Fruit fly (Drosophila melanogaster) whole organism, embryonic: ENCODE measurements around the gene CG13390.
A peak's percentile ranks its signal among the peaks of the same experiment; 100 is the strongest.

Experiments
- Asciz ChIP-seq: fragments of 200-800 bp; sonication (Bioruptor generic); optimal IDR thresholded peaks from 2 replicates; lab custom pipeline; 2017; ENCODE audit warnings: missing biosample characterization, mild to moderate bottlenecking, missing genetic modification characterization, missing genetic modification reagents
- Atf-2 ChIP-seq: fragments of 200-800 bp; sonication (Bioruptor generic); optimal IDR thresholded peaks from 2 replicates; lab custom pipeline; 2016; ENCODE audit warnings: missing biosample characterization, missing genetic modification characterization
- Atf3 ChIP-seq: fragments of 200-800 bp; sonication (Bioruptor generic); optimal IDR thresholded peaks from 3 replicates; lab custom pipeline; 2016; ENCODE audit warnings: missing biosample characterization, missing genetic modification characterization
- Atf6 ChIP-seq: fragments of 200-800 bp; sonication (Bioruptor generic); IDR thresholded peaks from 2 replicates; pipeline ENCODE4 v1.3.6; 2022; ENCODE audit warnings: missing biosample characterization, missing genetic modification characterization
- BtbVII ChIP-seq: fragments of 200-800 bp; sonication (Bioruptor generic); optimal IDR thresholded peaks from 3 replicates; lab custom pipeline; 2017; ENCODE audit warnings: missing biosample characterization, mild to moderate bottlenecking, missing genetic modification characterization
- C15 ChIP-seq: fragments of 200-800 bp; sonication (Bioruptor generic); IDR thresholded peaks from 3 replicates; pipeline ENCODE4 v1.3.6; 2022; ENCODE audit warnings: missing biosample characterization, missing genetic modification characterization
- CG10462 ChIP-seq: fragments of 200-800 bp; sonication (Bioruptor generic); optimal IDR thresholded peaks from 2 replicates; lab custom pipeline; 2016; ENCODE audit warnings: missing biosample characterization, missing genetic modification characterization
- CG11247 ChIP-seq: fragments of 200-800 bp; sonication (Bioruptor generic); IDR thresholded peaks from 2 replicates; pipeline ENCODE4 v1.3.6; 2022; ENCODE audit warnings: missing biosample characterization, missing genetic modification characterization
- CG11456 ChIP-seq: fragments of 200-800 bp; sonication (Bioruptor generic); IDR thresholded peaks from 3 replicates; pipeline ENCODE4 v1.3.6; 2022; ENCODE audit warnings: missing biosample characterization, missing genetic modification characterization
- CG12391 ChIP-seq: fragments of 200-800 bp; sonication (Bioruptor generic); optimal IDR thresholded peaks from 3 replicates; lab custom pipeline; 2018; ENCODE audit warnings: missing biosample characterization, mild to moderate bottlenecking, missing genetic modification characterization, moderate library complexity
- CG13287 ChIP-seq: fragments of 200-800 bp; sonication (Bioruptor generic); IDR thresholded peaks from 2 replicates; pipeline ENCODE4 v1.3.6; 2022; ENCODE audit warnings: missing biosample characterization, missing genetic modification characterization; ENCODE audit not compliant: partially characterized antibody
- CG13424 ChIP-seq: fragments of 200-800 bp; sonication (Bioruptor generic); optimal IDR thresholded peaks from 2 replicates; lab custom pipeline; 2019; ENCODE audit warnings: missing biosample characterization, mild to moderate bottlenecking, missing genetic modification characterization, moderate library complexity
- CG1529 ChIP-seq: fragments of 200-800 bp; sonication (Bioruptor generic); optimal IDR thresholded peaks from 3 replicates; lab custom pipeline; 2018; ENCODE audit warnings: missing biosample characterization, missing genetic modification characterization
- CG15479 ChIP-seq: fragments of 200-800 bp; sonication (Bioruptor generic); optimal IDR thresholded peaks from 3 replicates; lab custom pipeline; 2019; ENCODE audit warnings: missing biosample characterization, mild to moderate bottlenecking, missing genetic modification characterization, moderate library complexity
- CG17612 ChIP-seq: fragments of 200-800 bp; sonication (Bioruptor generic); IDR thresholded peaks from 2 replicates; pipeline ENCODE4 v1.3.6; 2022; ENCODE audit warnings: missing biosample characterization, missing genetic modification characterization
- CG18599 ChIP-seq: fragments of 200-800 bp; sonication (Bioruptor generic); optimal IDR thresholded peaks from 3 replicates; lab custom pipeline; 2017; ENCODE audit warnings: missing biosample characterization, missing genetic modification characterization, mild to moderate bottlenecking, moderate library complexity, missing genetic modification reagents
- CG33557 ChIP-seq: fragments of 200-800 bp; sonication (Bioruptor generic); optimal IDR thresholded peaks from 2 replicates; lab custom pipeline; 2019; ENCODE audit warnings: missing biosample characterization, mild to moderate bottlenecking, missing genetic modification characterization, moderate library complexity
- CG6654 ChIP-seq: fragments of 200-800 bp; sonication (Bioruptor generic); optimal IDR thresholded peaks from 2 replicates; lab custom pipeline; 2017; ENCODE audit warnings: missing biosample characterization, mild to moderate bottlenecking, missing genetic modification characterization
- CG7271 ChIP-seq: fragments of 200-800 bp; sonication (Bioruptor generic); optimal IDR thresholded peaks from 2 replicates; lab custom pipeline; 2018; ENCODE audit warnings: missing biosample characterization, mild to moderate bottlenecking, missing genetic modification characterization, moderate library complexity
- CG7839 ChIP-seq: fragments of 200-800 bp; sonication (Bioruptor generic); optimal IDR thresholded peaks from 3 replicates; lab custom pipeline; 2018; ENCODE audit warnings: missing biosample characterization, mild to moderate bottlenecking, missing genetic modification characterization, moderate library complexity
- CG8388 ChIP-seq: fragments of 200-800 bp; sonication (Bioruptor generic); optimal IDR thresholded peaks from 2 replicates; lab custom pipeline; 2019; ENCODE audit warnings: missing biosample characterization, mild to moderate bottlenecking, missing genetic modification characterization, moderate library complexity
- CG9215 ChIP-seq: fragments of 200-800 bp; sonication (Bioruptor generic); IDR thresholded peaks from 2 replicates; pipeline ENCODE4 v1.3.6; 2022; ENCODE audit warnings: missing biosample characterization, missing genetic modification characterization
- CG9609 ChIP-seq: fragments of 200-800 bp; sonication (Bioruptor generic); optimal IDR thresholded peaks from 3 replicates; lab custom pipeline; 2016; ENCODE audit warnings: missing biosample characterization, missing genetic modification characterization
- CG9727 ChIP-seq: fragments of 200-800 bp; sonication (Bioruptor generic); optimal IDR thresholded peaks from 3 replicates; lab custom pipeline; 2017; ENCODE audit warnings: missing biosample characterization, mild to moderate bottlenecking, missing genetic modification characterization
- D19A ChIP-seq: fragments of 200-800 bp; optimal IDR thresholded peaks from 3 replicates; lab custom pipeline; 2019; ENCODE audit warnings: missing biosample characterization, mild to moderate bottlenecking, missing genetic modification characterization, moderate library complexity
- Fer1 ChIP-seq: fragments of 200-800 bp; sonication (Bioruptor generic); optimal IDR thresholded peaks from 2 replicates; lab custom pipeline; 2017; ENCODE audit warnings: missing biosample characterization, mild to moderate bottlenecking, missing genetic modification characterization
- Fer2 ChIP-seq: fragments of 200-800 bp; sonication (Bioruptor generic); optimal IDR thresholded peaks from 2 replicates; lab custom pipeline; 2018; ENCODE audit warnings: missing biosample characterization, mild to moderate bottlenecking, missing genetic modification characterization, moderate library complexity
- Hey ChIP-seq: fragments of 200-800 bp; sonication (Bioruptor generic); optimal IDR thresholded peaks from 3 replicates; lab custom pipeline; 2018; ENCODE audit warnings: missing biosample characterization, mild to moderate bottlenecking, missing genetic modification characterization
- Hr39 ChIP-seq: fragments of >200 bp; optimal IDR thresholded peaks from 2 replicates; lab custom pipeline; 2017
- Sry-δ ChIP-seq: fragments of 200-800 bp; sonication (Bioruptor generic); optimal IDR thresholded peaks from 2 replicates; lab custom pipeline; 2016; ENCODE audit warnings: missing biosample characterization, missing genetic modification characterization
- Ssrp ChIP-seq: fragments of 200-800 bp; sonication (Bioruptor generic); optimal IDR thresholded peaks from 2 replicates; lab custom pipeline; 2018; ENCODE audit warnings: missing biosample characterization, mild to moderate bottlenecking, missing genetic modification characterization, moderate library complexity
- Tbp ChIP-seq: fragments of >200 bp; optimal IDR thresholded peaks from 2 replicates; lab custom pipeline; 2018; ENCODE audit warnings: missing biosample characterization, missing genetic modification characterization
- Vsx1 ChIP-seq: fragments of 200-800 bp; sonication (Bioruptor generic); optimal IDR thresholded peaks from 2 replicates; lab custom pipeline; 2017; ENCODE audit warnings: missing biosample characterization, mild to moderate bottlenecking, missing genetic modification characterization, missing genetic modification reagents
- ab ChIP-seq: fragments of 200-800 bp; sonication (Bioruptor generic); optimal IDR thresholded peaks from 2 replicates; lab custom pipeline; 2016; ENCODE audit warnings: missing biosample characterization, missing genetic modification characterization
- bab2 ChIP-seq: fragments of 200-800 bp; sonication (Bioruptor generic); optimal IDR thresholded peaks from 2 replicates; lab custom pipeline; 2016; ENCODE audit warnings: missing biosample characterization, missing genetic modification characterization
- bbx ChIP-seq: fragments of 200-800 bp; sonication (Bioruptor generic); IDR thresholded peaks from 2 replicates; pipeline ENCODE4 v1.3.6; 2022; ENCODE audit warnings: missing biosample characterization, missing genetic modification characterization; ENCODE audit not compliant: partially characterized antibody
- cas ChIP-seq: fragments of 200-800 bp; sonication (Bioruptor generic); IDR thresholded peaks from 2 replicates; pipeline ENCODE4 v1.3.6; 2022; ENCODE audit warnings: missing biosample characterization, missing genetic modification characterization
- gcm2 ChIP-seq: fragments of 200-800 bp; sonication (Bioruptor generic); optimal IDR thresholded peaks from 2 replicates; lab custom pipeline; 2016; ENCODE audit warnings: missing biosample characterization, missing genetic modification characterization
- lilli ChIP-seq: fragments of 200-800 bp; sonication (Bioruptor generic); optimal IDR thresholded peaks from 3 replicates; lab custom pipeline; 2016; ENCODE audit warnings: missing biosample characterization, missing genetic modification characterization
- lmd ChIP-seq: fragments of 200-800 bp; sonication (Bioruptor generic); IDR thresholded peaks from 2 replicates; pipeline ENCODE4 v1.3.6; 2022; ENCODE audit warnings: missing biosample characterization, missing genetic modification characterization
- nmo ChIP-seq: fragments of 200-800 bp; sonication (Bioruptor generic); optimal IDR thresholded peaks from 2 replicates; lab custom pipeline; 2018; ENCODE audit warnings: missing biosample characterization, mild to moderate bottlenecking, missing genetic modification characterization, moderate library complexity
- oc ChIP-seq: fragments of 200-800 bp; sonication (Bioruptor generic); optimal IDR thresholded peaks from 2 replicates; lab custom pipeline; 2018; ENCODE audit warnings: missing biosample characterization, mild to moderate bottlenecking, missing genetic modification characterization, moderate library complexity
- otp ChIP-seq: fragments of 200-800 bp; sonication (Bioruptor generic); IDR thresholded peaks from 3 replicates; pipeline ENCODE4, ENCODE4 v1.3.6; 2022; ENCODE audit warnings: missing biosample characterization, missing genetic modification characterization
- p53 ChIP-seq: fragments of 200-800 bp; sonication (Bioruptor generic); optimal IDR thresholded peaks from 2 replicates; lab custom pipeline; 2016; ENCODE audit warnings: missing biosample characterization, missing genetic modification characterization
- pho ChIP-seq: fragments of 200-800 bp; sonication (Bioruptor generic); optimal IDR thresholded peaks from 2 replicates; lab custom pipeline; 2016; ENCODE audit warnings: missing biosample characterization, missing genetic modification characterization
- phol ChIP-seq: fragments of 200-800 bp; sonication (Bioruptor generic); optimal IDR thresholded peaks from 3 replicates; lab custom pipeline; 2018; ENCODE audit warnings: missing biosample characterization, mild to moderate bottlenecking, missing genetic modification characterization, moderate library complexity
- pita ChIP-seq: fragments of 200-800 bp; sonication (Bioruptor generic); optimal IDR thresholded peaks from 2 replicates; lab custom pipeline; 2017; ENCODE audit warnings: missing biosample characterization, mild to moderate bottlenecking, missing genetic modification characterization
- pros ChIP-seq: fragments of 200-800 bp; sonication (Bioruptor generic); optimal IDR thresholded peaks from 3 replicates; lab custom pipeline; 2019; ENCODE audit warnings: missing biosample characterization, mild to moderate bottlenecking, missing genetic modification characterization, moderate library complexity
- sug ChIP-seq: fragments of 200-800 bp; optimal IDR thresholded peaks from 2 replicates; lab custom pipeline; 2019; ENCODE audit warnings: missing biosample characterization, mild to moderate bottlenecking, missing genetic modification characterization, moderate library complexity
- twi ChIP-seq: fragments of 200-800 bp; optimal IDR thresholded peaks from 2 replicates; lab custom pipeline; 2019; ENCODE audit warnings: missing biosample characterization, mild to moderate bottlenecking, missing genetic modification characterization, moderate library complexity
- z ChIP-seq: fragments of 200-800 bp; sonication (Bioruptor generic); IDR thresholded peaks from 3 replicates; pipeline ENCODE4 v1.3.6; 2022; ENCODE audit warnings: missing biosample characterization, missing genetic modification characterization

The CG13390 gene

dm6 chr2L:8384108-8384601 is 7.6 kb upstream of the CG13390 start, which contains the start of the genes Dad1 and CG13384 (continued):
- TF ChIP-seq CG7839 (tag; lab: Kevin White, UChicago): peak; percentile 96
- peak; percentile 49 for TF ChIP-seq Sry-δ (GFP tag; lab: Kevin White, UChicago)
- TF ChIP-seq C15 (GFP tag; lab: Robert Waterston, UW): peak; percentile 68; the same call in 1 of the 3 replicates
- 0 out of 3 replicates have a peak, but pooled peaks have one; percentile 55 for TF ChIP-seq otp (GFP tag; lab: Robert Waterston, UW)
- TF ChIP-seq pho (GFP tag; lab: Kevin White, UChicago): peak; percentile 81
- peak; percentile 96 for TF ChIP-seq nmo (GFP tag; lab: Kevin White, UChicago)
- TF ChIP-seq Fer2 (tag; lab: Kevin White, UChicago): peak; percentile 94
- TF ChIP-seq CG7271 (tag; lab: Kevin White, UChicago): peak; percentile 82
- no peak for TF ChIP-seq Tbp (GFP tag; lab: Kevin White, UChicago)
- no peak for TF ChIP-seq z
- TF ChIP-seq Ssrp: peak; percentile 90
- TF ChIP-seq Atf-2 (GFP tag; lab: Kevin White, UChicago): peak; percentile 21
- TF ChIP-seq cas (GFP tag; lab: Robert Waterston, UW): peak; percentile 84
- peak; percentile 97 for TF ChIP-seq CG12391
- TF ChIP-seq CG13287 (GFP tag; lab: Robert Waterston, UW): peak; percentile 50
- TF ChIP-seq lmd: peak; percentile 93
- TF ChIP-seq phol (tag; lab: Kevin White, UChicago): peak; percentile 94
- TF ChIP-seq CG11456 (GFP tag; lab: Robert Waterston, UW): no peak; the same call in none of the 3 replicates
- no peak for TF ChIP-seq gcm2
- TF ChIP-seq pita (GFP tag; lab: Kevin White, UChicago): no peak
- TF ChIP-seq sug: peak; percentile 96
- TF ChIP-seq CG13424 (tag; lab: Kevin White, UChicago): peak; percentile 96
- peak; percentile 82 for TF ChIP-seq CG17612 (GFP tag; lab: Robert Waterston, UW)
- TF ChIP-seq CG6654 (GFP tag; lab: Kevin White, UChicago): peak; percentile 63
- TF ChIP-seq Vsx1 (GFP tag; lab: Kevin White, UChicago): peak; percentile 78
- TF ChIP-seq Hr39 (lab: Kevin White, UChicago): no peak
- peak; percentile 81 for TF ChIP-seq CG1529 (GFP tag; lab: Kevin White, UChicago)
- peak; percentile 81 for TF ChIP-seq D19A (tag; lab: Kevin White, UChicago)
- no peak for TF ChIP-seq Hey
- no peak for TF ChIP-seq CG9609 (GFP tag; lab: Kevin White, UChicago)
- TF ChIP-seq lilli (GFP tag; lab: Kevin White, UChicago): peak; percentile 91
- peak; percentile 86 for TF ChIP-seq CG11247 (GFP tag; lab: Robert Waterston, UW)
- no peak for TF ChIP-seq p53
- peak; percentile 91 for TF ChIP-seq oc (tag; lab: Kevin White, UChicago)
- TF ChIP-seq CG18599 (GFP tag; lab: Kevin White, UChicago): peak; percentile 96
- TF ChIP-seq bab2 (GFP tag; lab: Kevin White, UChicago): peak; percentile 63
- TF ChIP-seq CG9215 (GFP tag; lab: Robert Waterston, UW): peak; percentile 94
- peak; percentile 81 for TF ChIP-seq CG10462 (GFP tag; lab: Kevin White, UChicago)
- peak; percentile 93 for TF ChIP-seq CG9727 (GFP tag; lab: Kevin White, UChicago)
- peak; percentile 44 for TF ChIP-seq CG15479
- TF ChIP-seq CG8388: peak; percentile 90
- peak; percentile 90 for TF ChIP-seq twi (tag; lab: Kevin White, UChicago)
- TF ChIP-seq Fer1 (GFP tag; lab: Kevin White, UChicago): peak; percentile 95
- TF ChIP-seq Atf6 (GFP tag; lab: Robert Waterston, UW): peak; percentile 93
- peak; percentile 16 for TF ChIP-seq Atf3 (GFP tag; lab: Kevin White, UChicago)
- no peak; the same call in 1 of the 2 replicates for TF ChIP-seq bbx (GFP tag; lab: Robert Waterston, UW)
- peak; percentile 89 for TF ChIP-seq BtbVII
- TF ChIP-seq pros (GFP tag; lab: Kevin White, UChicago): peak; percentile 78
- TF ChIP-seq Asciz: peak; percentile 80
- TF ChIP-seq CG33557 (GFP tag; lab: Kevin White, UChicago): peak; percentile 93
- peak; percentile 20 for TF ChIP-seq ab (GFP tag; lab: Kevin White, UChicago)
